Fruit fly (Drosophila melanogaster) whole organism, embryonic: ENCODE data around the gene CG33258.

Experiments
- Adf1 ChIP-seq: fragments of 200-800 bp; sonication (Bioruptor generic); IDR thresholded peaks from 2 replicates; pipeline ENCODE4 v1.3.6; 2022; ENCODE audit warnings: missing biosample characterization, missing genetic modification characterization
- Awh ChIP-seq: fragments of 200-800 bp; sonication (Bioruptor generic); IDR thresholded peaks from 2 replicates; pipeline ENCODE4, ENCODE4 v1.3.6; 2022; ENCODE audit warnings: missing biosample characterization, missing genetic modification characterization
- B-H2 ChIP-seq: fragments of 200-800 bp; sonication (Bioruptor generic); optimal IDR thresholded peaks from 2 replicates; lab custom pipeline; 2018; ENCODE audit warnings: missing biosample characterization, mild to moderate bottlenecking, missing genetic modification characterization
- BEAF-32 ChIP-seq: fragments of 200-800 bp; sonication (Bioruptor generic); optimal IDR thresholded peaks from 3 replicates; lab custom pipeline; 2017; ENCODE audit warnings: missing biosample characterization, missing genetic modification characterization, mild to moderate bottlenecking, moderate library complexity, missing genetic modification reagents
- CG11456 ChIP-seq: fragments of 200-800 bp; sonication (Bioruptor generic); IDR thresholded peaks from 3 replicates; pipeline ENCODE4 v1.3.6; 2022; ENCODE audit warnings: missing biosample characterization, missing genetic modification characterization
- CG11723 ChIP-seq: fragments of 200-800 bp; sonication (Bioruptor generic); optimal IDR thresholded peaks from 2 replicates; lab custom pipeline; 2017; ENCODE audit warnings: missing biosample characterization, mild to moderate bottlenecking, missing genetic modification characterization
- CG12299 ChIP-seq: fragments of 200-800 bp; sonication (Bioruptor generic); optimal IDR thresholded peaks from 2 replicates; lab custom pipeline; 2018; ENCODE audit warnings: missing biosample characterization, mild to moderate bottlenecking, missing genetic modification characterization
- CG1233 ChIP-seq: fragments of 200-800 bp; sonication (Bioruptor generic); optimal IDR thresholded peaks from 4 replicates; lab custom pipeline; 2018; ENCODE audit warnings: missing biosample characterization, mild to moderate bottlenecking, missing genetic modification characterization
- CG13123 ChIP-seq: fragments of 200-800 bp; sonication (Bioruptor generic); optimal IDR thresholded peaks from 2 replicates; lab custom pipeline; 2016; ENCODE audit warnings: missing biosample characterization, missing genetic modification characterization
- CG13287 ChIP-seq: fragments of 200-800 bp; sonication (Bioruptor generic); IDR thresholded peaks from 2 replicates; pipeline ENCODE4 v1.3.6; 2022; ENCODE audit warnings: missing biosample characterization, missing genetic modification characterization; ENCODE audit not compliant: partially characterized antibody
- CG13624 ChIP-seq: fragments of 200-800 bp; sonication (Bioruptor generic); optimal IDR thresholded peaks from 2 replicates; lab custom pipeline; 2016; ENCODE audit warnings: missing biosample characterization, missing genetic modification characterization
- CG14667 ChIP-seq: fragments of 200-800 bp; sonication (Bioruptor generic); IDR thresholded peaks from 2 replicates; pipeline ENCODE4 v1.3.6; 2022; ENCODE audit warnings: missing biosample characterization, missing genetic modification characterization
- CG14710 ChIP-seq: fragments of 200-800 bp; sonication (Bioruptor generic); optimal IDR thresholded peaks from 3 replicates; lab custom pipeline; 2019; ENCODE audit warnings: missing biosample characterization, mild to moderate bottlenecking, missing genetic modification characterization, moderate library complexity
- CG15269 ChIP-seq: fragments of 200-800 bp; sonication (Bioruptor generic); optimal IDR thresholded peaks from 2 replicates; lab custom pipeline; 2018; ENCODE audit warnings: missing biosample characterization, mild to moderate bottlenecking, missing genetic modification characterization, moderate library complexity
- CG15514 ChIP-seq: fragments of 200-800 bp; sonication (Bioruptor generic); optimal IDR thresholded peaks from 3 replicates; lab custom pipeline; 2017; ENCODE audit warnings: missing biosample characterization, missing genetic modification characterization, mild to moderate bottlenecking, moderate library complexity, missing genetic modification reagents
- CG1603 ChIP-seq: fragments of 200-800 bp; sonication (Bioruptor generic); optimal IDR thresholded peaks from 2 replicates; lab custom pipeline; 2019; ENCODE audit warnings: missing biosample characterization, mild to moderate bottlenecking, missing genetic modification characterization, moderate library complexity
- CG16813 ChIP-seq: fragments of 200-800 bp; sonication (Bioruptor generic); IDR thresholded peaks from 3 replicates; pipeline ENCODE4 v1.3.6; 2022; ENCODE audit warnings: missing biosample characterization, missing genetic modification characterization; ENCODE audit not compliant: partially characterized antibody
- CG17612 ChIP-seq: fragments of 200-800 bp; sonication (Bioruptor generic); IDR thresholded peaks from 2 replicates; pipeline ENCODE4 v1.3.6; 2022; ENCODE audit warnings: missing biosample characterization, missing genetic modification characterization
- CG18764 ChIP-seq: fragments of 200-800 bp; sonication (Bioruptor generic); optimal IDR thresholded peaks from 3 replicates; lab custom pipeline; 2016; ENCODE audit warnings: missing biosample characterization, missing genetic modification characterization
- CG3163 ChIP-seq: fragments of 200-800 bp; sonication (Bioruptor generic); optimal IDR thresholded peaks from 3 replicates; lab custom pipeline; 2016; ENCODE audit warnings: missing biosample characterization, missing genetic modification characterization
- CG3281 ChIP-seq: fragments of 200-800 bp; sonication (Bioruptor generic); optimal IDR thresholded peaks from 3 replicates; lab custom pipeline; 2017; ENCODE audit warnings: missing biosample characterization, mild to moderate bottlenecking, missing genetic modification characterization
- CG42726 ChIP-seq: fragments of 200-800 bp; sonication (Bioruptor generic); IDR thresholded peaks from 2 replicates; pipeline ENCODE4 v1.3.6; 2022; ENCODE audit warnings: missing biosample characterization, missing genetic modification characterization; ENCODE audit not compliant: partially characterized antibody
- CG4854 ChIP-seq: fragments of 200-800 bp; sonication (Bioruptor generic); optimal IDR thresholded peaks from 2 replicates; lab custom pipeline; 2016; ENCODE audit warnings: missing biosample characterization, missing genetic modification characterization, inconsistent platforms
- CG6689 ChIP-seq: fragments of 200-800 bp; sonication (Bioruptor generic); IDR thresholded peaks from 2 replicates; pipeline ENCODE4 v1.3.6; 2022; ENCODE audit warnings: missing biosample characterization, missing genetic modification characterization
- CG7271 ChIP-seq: fragments of 200-800 bp; sonication (Bioruptor generic); optimal IDR thresholded peaks from 2 replicates; lab custom pipeline; 2018; ENCODE audit warnings: missing biosample characterization, mild to moderate bottlenecking, missing genetic modification characterization, moderate library complexity
- D19A ChIP-seq: fragments of 200-800 bp; optimal IDR thresholded peaks from 3 replicates; lab custom pipeline; 2019; ENCODE audit warnings: missing biosample characterization, mild to moderate bottlenecking, missing genetic modification characterization, moderate library complexity
- D19B ChIP-seq: fragments of 200-800 bp; sonication (Bioruptor generic); optimal IDR thresholded peaks from 2 replicates; lab custom pipeline; 2017; ENCODE audit warnings: missing biosample characterization, mild to moderate bottlenecking, missing genetic modification characterization
- Dll ChIP-seq: fragments of 200-800 bp; sonication (Bioruptor generic); IDR thresholded peaks from 4 replicates; pipeline ENCODE4 v1.3.6; 2022; ENCODE audit warnings: missing biosample characterization, missing genetic modification characterization; ENCODE audit not compliant: partially characterized antibody
- Drgx ChIP-seq: fragments of 200-800 bp; sonication (Bioruptor generic); IDR thresholded peaks from 2 replicates; pipeline ENCODE4 v1.3.6; 2022; ENCODE audit warnings: missing biosample characterization, missing genetic modification characterization
- E2f1 ChIP-seq: fragments of 200-800 bp; sonication (Bioruptor generic); IDR thresholded peaks from 2 replicates; pipeline ENCODE4 v1.3.6; 2022; ENCODE audit warnings: missing biosample characterization, missing genetic modification characterization
- MBD-R2 ChIP-seq: fragments of 200-800 bp; sonication (Bioruptor generic); IDR thresholded peaks from 2 replicates; pipeline ENCODE4 v1.3.6; 2022; ENCODE audit warnings: missing biosample characterization, missing genetic modification characterization
- NC2α ChIP-seq: fragments of 200-800 bp; sonication (Bioruptor generic); optimal IDR thresholded peaks from 2 replicates; lab custom pipeline; 2016; ENCODE audit warnings: missing biosample characterization, missing genetic modification characterization
- Nf-YB ChIP-seq: fragments of 200-800 bp; sonication (Bioruptor generic); optimal IDR thresholded peaks from 3 replicates; lab custom pipeline; 2019; ENCODE audit warnings: missing biosample characterization, mild to moderate bottlenecking, missing genetic modification characterization, moderate library complexity
- Rx ChIP-seq: fragments of 200-800 bp; sonication (Bioruptor generic); IDR thresholded peaks from 2 replicates; pipeline ENCODE4 v1.3.6; 2022; ENCODE audit warnings: missing biosample characterization, missing genetic modification characterization
- Sry-β ChIP-seq: fragments of 200-800 bp; sonication (Bioruptor generic); optimal IDR thresholded peaks from 2 replicates; lab custom pipeline; 2018; ENCODE audit warnings: missing biosample characterization, mild to moderate bottlenecking, missing genetic modification characterization, moderate library complexity
- Xrp1 ChIP-seq: fragments of 200-800 bp; sonication (Bioruptor generic); IDR thresholded peaks from 2 replicates; pipeline ENCODE4 v1.3.6; 2022; ENCODE audit warnings: missing biosample characterization, missing genetic modification characterization
- cg ChIP-seq: fragments of 200-800 bp; sonication (Bioruptor generic); optimal IDR thresholded peaks from 3 replicates; lab custom pipeline; 2019; ENCODE audit warnings: missing biosample characterization, mild to moderate bottlenecking, missing genetic modification characterization, moderate library complexity
- dysf ChIP-seq: fragments of 200-800 bp; sonication (Bioruptor generic); IDR thresholded peaks from 3 replicates; pipeline ENCODE4 v1.3.6; 2022; ENCODE audit warnings: missing biosample characterization, missing genetic modification characterization
- ems ChIP-seq: fragments of 200-800 bp; sonication (Bioruptor generic); optimal IDR thresholded peaks from 3 replicates; lab custom pipeline; 2016; ENCODE audit warnings: missing biosample characterization, missing genetic modification characterization
- jigr1 ChIP-seq: fragments of 200-800 bp; sonication (Bioruptor generic); IDR thresholded peaks from 3 replicates; pipeline ENCODE4 v1.3.6; 2022; ENCODE audit warnings: missing biosample characterization, missing genetic modification characterization
- lbe ChIP-seq: fragments of 200-800 bp; sonication (Bioruptor generic); optimal IDR thresholded peaks from 2 replicates; lab custom pipeline; 2016; ENCODE audit warnings: missing biosample characterization, mild to moderate bottlenecking, missing genetic modification characterization
- lov ChIP-seq, 2 experiments: fragments of 200-800 bp in 1 of 2; fragments of >200 bp in 1 of 2; sonication (Bioruptor generic) in 1 of 2; IDR thresholded peaks in 1 of 2; optimal IDR thresholded peaks in 1 of 2; 2 replicates in 1 of 2; 3 replicates in 1 of 2; pipeline versions ENCODE4 v1.3.6 to Lab custom; 2017 to 2022; ENCODE audit warnings: missing biosample characterization in 1 of 2, missing genetic modification characterization in 1 of 2
- nerfin-1 ChIP-seq: fragments of 200-800 bp; sonication (Bioruptor generic); optimal IDR thresholded peaks from 3 replicates; lab custom pipeline; 2019; ENCODE audit warnings: missing biosample characterization, mild to moderate bottlenecking, missing genetic modification characterization, moderate library complexity
- pros ChIP-seq: fragments of 200-800 bp; sonication (Bioruptor generic); optimal IDR thresholded peaks from 3 replicates; lab custom pipeline; 2019; ENCODE audit warnings: missing biosample characterization, mild to moderate bottlenecking, missing genetic modification characterization, moderate library complexity
- sob ChIP-seq: fragments of 200-800 bp; sonication (Bioruptor generic); IDR thresholded peaks from 2 replicates; pipeline ENCODE4 v1.3.6; 2022; ENCODE audit warnings: missing biosample characterization, missing genetic modification characterization
- stc ChIP-seq: fragments of 200-800 bp; sonication (Bioruptor generic); IDR thresholded peaks from 2 replicates; pipeline ENCODE4 v1.3.6; 2022; ENCODE audit warnings: missing biosample characterization, missing genetic modification characterization
- tll ChIP-seq, 2 experiments: fragments of 200-800 bp in 1 of 2; fragments of >200 bp in 1 of 2; sonication (Bioruptor generic) in 1 of 2; optimal IDR thresholded peaks; 2 replicates each; lab custom pipeline; 2017 to 2019; ENCODE audit warnings: missing biosample characterization in 2 of 2, missing genetic modification characterization in 2 of 2, mild to moderate bottlenecking in 1 of 2, moderate library complexity in 1 of 2
- twi ChIP-seq: fragments of 200-800 bp; optimal IDR thresholded peaks from 2 replicates; lab custom pipeline; 2019; ENCODE audit warnings: missing biosample characterization, mild to moderate bottlenecking, missing genetic modification characterization, moderate library complexity
- unpg ChIP-seq: fragments of 200-800 bp; sonication (Bioruptor generic); optimal IDR thresholded peaks from 3 replicates; lab custom pipeline; 2018; ENCODE audit warnings: missing biosample characterization, mild to moderate bottlenecking, missing genetic modification characterization, moderate library complexity

Gene CG33258

DNA sequence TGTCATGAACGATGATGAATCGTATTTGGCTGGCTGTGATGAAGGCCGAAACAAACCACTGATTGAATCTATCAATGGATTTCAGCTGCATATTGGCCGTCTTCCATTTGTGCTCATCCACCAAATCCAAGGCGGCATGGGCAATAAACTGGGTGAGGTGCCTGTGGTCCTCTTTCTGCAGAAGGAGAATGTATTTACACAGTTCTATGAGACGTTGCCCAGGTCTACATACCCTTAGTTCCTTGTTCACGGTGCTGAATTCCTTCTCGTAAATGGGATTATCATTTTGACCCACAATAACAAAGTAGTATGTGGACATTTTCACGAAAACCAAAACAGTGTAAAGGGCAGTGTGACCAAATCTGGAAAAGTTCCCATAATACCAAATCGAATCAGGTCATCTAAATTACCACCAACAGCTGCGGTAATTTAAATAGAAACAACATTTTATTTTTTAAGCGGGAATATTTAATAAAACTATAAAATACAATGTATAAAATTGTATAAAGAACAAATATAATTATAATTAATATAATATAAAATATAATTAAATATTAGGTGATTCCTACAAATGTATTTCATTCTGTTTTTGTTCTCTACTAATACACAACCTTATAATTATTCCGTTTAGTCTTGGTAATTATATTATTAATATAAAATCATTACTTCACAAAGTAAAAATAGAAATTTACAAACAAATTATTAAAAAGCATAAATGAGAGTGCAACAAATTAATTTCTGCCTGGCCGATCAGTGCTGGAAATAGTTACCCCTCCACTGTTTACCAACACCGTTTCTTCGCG is 49.1 kb downstream of the CG33258 start, which contains the start of the genes Trs20 and elg1 (continued):
- peak; percentile 54 for TF ChIP-seq Nf-YB (GFP tag; lab: Kevin White, UChicago)
- no peak for TF ChIP-seq Sry-β
- peak; percentile 13 for TF ChIP-seq CG7271
- TF ChIP-seq pros (GFP tag; lab: Kevin White, UChicago): peak; percentile 7
- TF ChIP-seq ems: no peak
- no peak for TF ChIP-seq CG12299 (tag; lab: Kevin White, UChicago)
- peak; percentile 69 for TF ChIP-seq CG15269 (tag; lab: Kevin White, UChicago)
- peak; percentile 44; the same call in 1 of the 2 replicates for TF ChIP-seq CG6689 (GFP tag; lab: Robert Waterston, UW)
- TF ChIP-seq Xrp1: no peak; the same call in 1 of the 2 replicates
- TF ChIP-seq CG18764: no peak
- no peak for TF ChIP-seq CG3163 (GFP tag; lab: Kevin White, UChicago)
- TF ChIP-seq dysf (GFP tag; lab: Robert Waterston, UW): peak; percentile 45; the same call in 1 of the 3 replicates
- no peak for TF ChIP-seq Adf1 (GFP tag; lab: Robert Waterston, UW)
- no peak for TF ChIP-seq CG11723 (GFP tag; lab: Kevin White, UChicago)
- TF ChIP-seq unpg (GFP tag; lab: Kevin White, UChicago): peak; percentile 30
- TF ChIP-seq CG11456 (GFP tag; lab: Robert Waterston, UW): peak; percentile 45; the same call in 2 of the 3 replicates
- TF ChIP-seq CG4854: no peak
- no peak for TF ChIP-seq CG13624 (GFP tag; lab: Kevin White, UChicago)
- no peak; the same call in 1 of the 2 replicates for TF ChIP-seq CG13287 (GFP tag; lab: Robert Waterston, UW)
- TF ChIP-seq CG17612 (GFP tag; lab: Robert Waterston, UW): no peak
- peak; percentile 87 for TF ChIP-seq E2f1 (GFP tag; lab: Robert Waterston, UW)
- peak; percentile 49 for TF ChIP-seq twi (tag; lab: Kevin White, UChicago)
- TF ChIP-seq CG3281 (GFP tag; lab: Kevin White, UChicago): peak; percentile 51
- peak; percentile 59 for TF ChIP-seq sob (GFP tag; lab: Robert Waterston, UW)
- TF ChIP-seq lov (optimal IDR thresholded peaks at IDR 0.05; lab: Kevin White, UChicago): no peak
- TF ChIP-seq lov (GFP tag; IDR thresholded peaks at IDR 0.05; lab: Robert Waterston, UW): no peak
- TF ChIP-seq B-H2: peak; percentile 61
- TF ChIP-seq Awh: no peak
- TF ChIP-seq CG1233 (GFP tag; lab: Kevin White, UChicago): peak; percentile 1
- TF ChIP-seq NC2α: no peak
- peak; percentile 22 for TF ChIP-seq lbe (GFP tag; lab: Kevin White, UChicago)
- TF ChIP-seq CG13123 (GFP tag; lab: Kevin White, UChicago): no peak
- TF ChIP-seq BEAF-32 (GFP tag; lab: Kevin White, UChicago): peak; percentile 9
- TF ChIP-seq CG14710 (tag; lab: Kevin White, UChicago): peak; percentile 77
- peak; percentile 15 for TF ChIP-seq nerfin-1
- TF ChIP-seq D19B (GFP tag; lab: Kevin White, UChicago): no peak
- TF ChIP-seq tll (GFP tag; optimal IDR thresholded peaks at IDR 0.05; lab: Kevin White, UChicago): no peak
- TF ChIP-seq CG42726 (GFP tag; lab: Robert Waterston, UW): no peak
- TF ChIP-seq CG16813 (GFP tag; lab: Robert Waterston, UW): no peak

DNA sequence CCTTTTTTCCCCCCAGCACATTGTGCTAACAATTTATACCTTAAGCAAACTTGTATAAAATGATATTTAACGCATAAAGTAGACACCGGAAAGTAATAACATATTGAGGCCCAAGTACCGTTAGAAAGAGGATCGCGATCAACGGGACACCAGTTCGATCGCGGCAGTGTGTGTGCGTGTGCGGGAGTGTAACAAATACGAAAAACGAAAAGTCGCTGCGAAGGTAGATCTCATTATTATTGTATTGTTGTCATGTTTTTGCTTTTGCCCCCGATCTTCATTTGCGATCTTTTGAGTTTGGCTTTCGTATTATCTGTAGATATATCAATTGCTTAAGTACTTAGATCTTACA is 49.7 kb downstream of the CG33258 start:
- no peak for TF ChIP-seq jigr1 (GFP tag; lab: Robert Waterston, UW)
- peak; percentile 44 for TF ChIP-seq CG1603 (tag; lab: Kevin White, UChicago)
- TF ChIP-seq CG13287 (GFP tag; lab: Robert Waterston, UW): no peak
- no peak for TF ChIP-seq D19A (tag; lab: Kevin White, UChicago)
- 0 out of 2 replicates have a peak, but pooled peaks have one; percentile 3 for TF ChIP-seq Rx (GFP tag; lab: Robert Waterston, UW)
- TF ChIP-seq CG15514 (GFP tag; lab: Kevin White, UChicago): no peak
- TF ChIP-seq stc (GFP tag; lab: Robert Waterston, UW): 0 out of 2 replicates have a peak, but pooled peaks have one; percentile 1
- TF ChIP-seq Drgx (GFP tag; lab: Robert Waterston, UW): 0 out of 2 replicates have a peak, but pooled peaks have one; percentile 29
- 0 out of 4 replicates have a peak, but pooled peaks have one; percentile 8 for TF ChIP-seq Dll (GFP tag; lab: Robert Waterston, UW)
- TF ChIP-seq cg (GFP tag; lab: Kevin White, UChicago): peak; percentile 57
- peak; percentile 9 for TF ChIP-seq MBD-R2 (GFP tag; lab: Robert Waterston, UW)
- no peak for TF ChIP-seq CG14667 (GFP tag; lab: Robert Waterston, UW)
